Worm (Caenorhabditis elegans): Measurements from ENCODE around the gene samt-1.

DNA sequence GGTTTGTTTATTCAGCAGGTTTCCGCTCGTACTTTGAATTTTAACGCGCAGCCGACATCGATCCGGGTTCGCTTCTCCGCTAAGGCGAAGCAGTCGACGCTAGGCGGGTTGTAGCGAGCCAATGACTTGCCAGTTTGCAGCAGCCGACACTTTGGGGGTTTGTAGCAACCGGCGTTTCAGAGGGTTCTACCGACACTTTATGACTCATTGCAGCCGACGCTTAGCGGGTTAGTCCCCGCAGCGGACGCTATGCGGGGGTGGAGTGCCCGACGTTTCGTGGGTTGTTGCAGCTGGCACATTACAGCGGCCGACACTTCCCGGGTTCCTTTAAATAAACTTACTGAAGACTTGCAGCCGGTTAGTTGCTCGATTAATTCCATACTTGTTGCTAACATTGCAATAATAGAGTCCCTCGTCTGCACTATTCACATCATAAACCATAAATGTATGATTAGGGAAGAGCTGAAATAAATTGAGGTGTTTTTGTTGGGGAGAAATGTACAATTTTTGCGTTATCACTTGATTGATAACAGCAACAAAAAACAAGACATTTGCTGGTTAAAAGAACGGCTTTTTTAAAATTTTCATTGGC is 38.3 kb downstream of the samt-1 start, which contains the start of gene Y54G2A.57:
- TF ChIP-seq dao-5 (tag; optimal IDR thresholded peaks at IDR 0.05) (no peak), W03F9.2 (tag; optimal IDR thresholded peaks at IDR 0.05) (no peak), him-1 (tag; optimal IDR thresholded peaks at IDR 0.05) (no peak)

Data from whole organism, L4/young adult.